Fruit fly (Drosophila melanogaster) whole organism, embryonic: Measurements from ENCODE around the gene CG45002.

Experiments used
- ATbp ChIP-seq: fragments of 200-800 bp; sonication (Bioruptor generic); optimal IDR thresholded peaks from 2 replicates; lab custom pipeline; 2017; ENCODE audit warnings: missing biosample characterization, mild to moderate bottlenecking, missing genetic modification characterization, missing genetic modification reagents
- CG12391 ChIP-seq: fragments of 200-800 bp; sonication (Bioruptor generic); optimal IDR thresholded peaks from 3 replicates; lab custom pipeline; 2018; ENCODE audit warnings: missing biosample characterization, mild to moderate bottlenecking, missing genetic modification characterization, moderate library complexity
- CG13894 ChIP-seq: fragments of 200-800 bp; sonication (Bioruptor generic); optimal IDR thresholded peaks from 3 replicates; lab custom pipeline; 2018; ENCODE audit warnings: missing biosample characterization, mild to moderate bottlenecking, missing genetic modification characterization, moderate library complexity
- CG14050 ChIP-seq: fragments of 200-800 bp; sonication (Bioruptor generic); IDR thresholded peaks from 3 replicates; pipeline ENCODE4 v1.3.6; 2022; ENCODE audit warnings: missing biosample characterization, missing genetic modification characterization
- CG14667 ChIP-seq: fragments of 200-800 bp; sonication (Bioruptor generic); IDR thresholded peaks from 2 replicates; pipeline ENCODE4 v1.3.6; 2022; ENCODE audit warnings: missing biosample characterization, missing genetic modification characterization
- CG15601 ChIP-seq: fragments of 200-800 bp; sonication (Bioruptor generic); optimal IDR thresholded peaks from 3 replicates; lab custom pipeline; 2019; ENCODE audit warnings: missing biosample characterization, mild to moderate bottlenecking, missing genetic modification characterization, moderate library complexity
- CG1602 ChIP-seq: fragments of 200-800 bp; sonication (Bioruptor generic); optimal IDR thresholded peaks from 3 replicates; lab custom pipeline; 2016; ENCODE audit warnings: missing biosample characterization, missing genetic modification characterization
- CG1603 ChIP-seq: fragments of 200-800 bp; sonication (Bioruptor generic); optimal IDR thresholded peaks from 2 replicates; lab custom pipeline; 2019; ENCODE audit warnings: missing biosample characterization, mild to moderate bottlenecking, missing genetic modification characterization, moderate library complexity
- CG17186 ChIP-seq: fragments of 200-800 bp; sonication (Bioruptor generic); optimal IDR thresholded peaks from 3 replicates; lab custom pipeline; 2017; ENCODE audit warnings: missing biosample characterization, missing genetic modification reagents, missing genetic modification characterization
- CG17328 ChIP-seq: fragments of 200-800 bp; sonication (Bioruptor generic); IDR thresholded peaks from 2 replicates; pipeline ENCODE4 v1.3.6; 2022; ENCODE audit warnings: missing biosample characterization, missing genetic modification characterization
- CG18262 ChIP-seq: fragments of 200-800 bp; optimal IDR thresholded peaks from 3 replicates; lab custom pipeline; 2019; ENCODE audit warnings: missing biosample characterization, mild to moderate bottlenecking, missing genetic modification characterization, moderate library complexity
- CG1832 ChIP-seq: fragments of 200-800 bp; sonication (Bioruptor generic); optimal IDR thresholded peaks from 2 replicates; lab custom pipeline; 2017; ENCODE audit warnings: missing biosample characterization, mild to moderate bottlenecking, missing genetic modification characterization, inconsistent platforms
- CG2889 ChIP-seq: fragments of 200-800 bp; sonication (Bioruptor generic); IDR thresholded peaks from 3 replicates; pipeline ENCODE4 v1.3.6; 2022; ENCODE audit warnings: missing biosample characterization, missing genetic modification characterization
- CG34376 ChIP-seq: fragments of 200-800 bp; sonication (Bioruptor generic); optimal IDR thresholded peaks from 2 replicates; lab custom pipeline; 2018; ENCODE audit warnings: missing biosample characterization, mild to moderate bottlenecking, missing genetic modification characterization
- CG3726 ChIP-seq: fragments of 200-800 bp; sonication (Bioruptor generic); IDR thresholded peaks from 3 replicates; pipeline ENCODE4, ENCODE4 v1.3.6; 2022; ENCODE audit warnings: missing biosample characterization, missing genetic modification characterization
- CG42726 ChIP-seq: fragments of 200-800 bp; sonication (Bioruptor generic); IDR thresholded peaks from 2 replicates; pipeline ENCODE4 v1.3.6; 2022; ENCODE audit warnings: missing biosample characterization, missing genetic modification characterization; ENCODE audit not compliant: partially characterized antibody
- CG4707 ChIP-seq: fragments of 200-800 bp; sonication (Bioruptor generic); optimal IDR thresholded peaks from 2 replicates; lab custom pipeline; 2018; ENCODE audit warnings: missing biosample characterization, mild to moderate bottlenecking, missing genetic modification characterization, moderate library complexity
- CG6813 ChIP-seq: fragments of 200-800 bp; sonication (Bioruptor generic); optimal IDR thresholded peaks from 2 replicates; lab custom pipeline; 2017; ENCODE audit warnings: missing biosample characterization, missing genetic modification characterization, mild to moderate bottlenecking, moderate library complexity, missing genetic modification reagents
- CG7745 ChIP-seq: fragments of 200-800 bp; sonication (Bioruptor generic); optimal IDR thresholded peaks from 2 replicates; lab custom pipeline; 2018; ENCODE audit warnings: missing biosample characterization, mild to moderate bottlenecking, missing genetic modification characterization, moderate library complexity
- CG9876 ChIP-seq: fragments of 200-800 bp; sonication (Bioruptor generic); optimal IDR thresholded peaks from 2 replicates; lab custom pipeline; 2016; ENCODE audit warnings: missing biosample characterization, missing genetic modification characterization
- CHES-1-like ChIP-seq: fragments of 200-800 bp; sonication (Bioruptor generic); optimal IDR thresholded peaks from 2 replicates; lab custom pipeline; 2016; ENCODE audit warnings: missing biosample characterization, missing genetic modification characterization
- CoRest ChIP-seq: fragments of 200-800 bp; sonication (Bioruptor generic); optimal IDR thresholded peaks from 3 replicates; lab custom pipeline; 2018; ENCODE audit warnings: missing biosample characterization, mild to moderate bottlenecking, missing genetic modification characterization, moderate library complexity
- Deaf1 ChIP-seq: fragments of 200-800 bp; optimal IDR thresholded peaks from 3 replicates; lab custom pipeline; 2019; ENCODE audit warnings: missing biosample characterization, mild to moderate bottlenecking, missing genetic modification characterization, moderate library complexity
- Dfd ChIP-seq, 2 experiments: fragments of >200 bp; optimal IDR thresholded peaks; 2 replicates each; lab custom pipeline; 2017; ENCODE audit warnings: missing biosample characterization in 2 of 2, missing genetic modification characterization in 2 of 2
- Dip2 ChIP-seq: fragments of 200-800 bp; sonication (Bioruptor generic); IDR thresholded peaks from 2 replicates; pipeline ENCODE4 v1.3.6; 2022; ENCODE audit warnings: missing biosample characterization, missing genetic modification characterization
- Hand ChIP-seq: fragments of 200-800 bp; sonication (Bioruptor generic); optimal IDR thresholded peaks from 2 replicates; lab custom pipeline; 2017; ENCODE audit warnings: mild to moderate bottlenecking, missing biosample characterization, missing genetic modification reagents, missing genetic modification characterization
- HmgD ChIP-seq: fragments of 200-800 bp; sonication (Bioruptor generic); optimal IDR thresholded peaks from 3 replicates; lab custom pipeline; 2016; ENCODE audit warnings: missing biosample characterization, missing genetic modification characterization
- Hr3 ChIP-seq: fragments of 200-800 bp; sonication (Bioruptor generic); optimal IDR thresholded peaks from 3 replicates; lab custom pipeline; 2016; ENCODE audit warnings: missing biosample characterization, missing genetic modification characterization
- Myb ChIP-seq: fragments of 200-800 bp; sonication (Bioruptor generic); optimal IDR thresholded peaks from 2 replicates; lab custom pipeline; 2016; ENCODE audit warnings: missing biosample characterization, missing genetic modification characterization
- NC2β ChIP-seq: fragments of 200-800 bp; sonication (Bioruptor generic); optimal IDR thresholded peaks from 2 replicates; lab custom pipeline; 2016; ENCODE audit warnings: missing biosample characterization, missing genetic modification characterization
- Opbp ChIP-seq: fragments of 200-800 bp; sonication (Bioruptor generic); IDR thresholded peaks from 3 replicates; pipeline ENCODE4 v1.3.6; 2022; ENCODE audit warnings: missing biosample characterization, missing genetic modification characterization; ENCODE audit not compliant: partially characterized antibody
- Tbp ChIP-seq: fragments of >200 bp; optimal IDR thresholded peaks from 2 replicates; lab custom pipeline; 2018; ENCODE audit warnings: missing biosample characterization, missing genetic modification characterization
- Usf ChIP-seq: fragments of 200-800 bp; sonication (Bioruptor generic); optimal IDR thresholded peaks from 2 replicates; lab custom pipeline; 2017; ENCODE audit warnings: missing genotype, missing biosample characterization, missing genetic modification characterization
- Vsx1 ChIP-seq: fragments of 200-800 bp; sonication (Bioruptor generic); optimal IDR thresholded peaks from 2 replicates; lab custom pipeline; 2017; ENCODE audit warnings: missing biosample characterization, mild to moderate bottlenecking, missing genetic modification characterization, missing genetic modification reagents
- YL-1 ChIP-seq: fragments of 200-800 bp; sonication (Bioruptor generic); optimal IDR thresholded peaks from 3 replicates; lab custom pipeline; 2017; ENCODE audit warnings: missing biosample characterization, mild to moderate bottlenecking, missing genetic modification characterization
- caup ChIP-seq: fragments of 200-800 bp; sonication (Bioruptor generic); optimal IDR thresholded peaks from 3 replicates; lab custom pipeline; 2017; ENCODE audit warnings: missing biosample characterization, mild to moderate bottlenecking, missing genetic modification characterization, moderate library complexity; ENCODE audit not compliant: severe bottlenecking
- chif ChIP-seq, 2 experiments: fragments of 200-800 bp; sonication (Bioruptor generic); optimal IDR thresholded peaks; 3 replicates each; lab custom pipeline; 2016; ENCODE audit warnings: missing biosample characterization in 2 of 2, missing genetic modification characterization in 2 of 2
- grn ChIP-seq: fragments of 200-800 bp; sonication (Bioruptor generic); optimal IDR thresholded peaks from 3 replicates; lab custom pipeline; 2017; ENCODE audit warnings: missing biosample characterization, missing genetic modification characterization
- gro ChIP-seq: fragments of 200-800 bp; sonication (Bioruptor generic); optimal IDR thresholded peaks from 2 replicates; lab custom pipeline; 2016; ENCODE audit warnings: missing biosample characterization, missing genetic modification characterization
- mld ChIP-seq: fragments of 200-800 bp; sonication (Bioruptor generic); IDR thresholded peaks from 3 replicates; pipeline ENCODE4 v1.3.6; 2022; ENCODE audit warnings: missing biosample characterization, missing genetic modification characterization; ENCODE audit not compliant: partially characterized antibody
- pfk ChIP-seq: fragments of 200-800 bp; sonication (Bioruptor generic); optimal IDR thresholded peaks from 2 replicates; lab custom pipeline; 2018; ENCODE audit warnings: missing biosample characterization, mild to moderate bottlenecking, missing genetic modification characterization, moderate library complexity
- pita ChIP-seq: fragments of 200-800 bp; sonication (Bioruptor generic); optimal IDR thresholded peaks from 2 replicates; lab custom pipeline; 2017; ENCODE audit warnings: missing biosample characterization, mild to moderate bottlenecking, missing genetic modification characterization
- pnt ChIP-seq: fragments of 200-800 bp; sonication (Bioruptor generic); optimal IDR thresholded peaks from 3 replicates; lab custom pipeline; 2016; ENCODE audit warnings: missing biosample characterization, missing genetic modification characterization
- pros ChIP-seq: fragments of 200-800 bp; sonication (Bioruptor generic); optimal IDR thresholded peaks from 3 replicates; lab custom pipeline; 2019; ENCODE audit warnings: missing biosample characterization, mild to moderate bottlenecking, missing genetic modification characterization, moderate library complexity
- ranshi ChIP-seq: fragments of 200-800 bp; sonication (Bioruptor generic); IDR thresholded peaks from 2 replicates; pipeline ENCODE4 v1.3.6; 2022; ENCODE audit warnings: missing biosample characterization, missing genetic modification characterization
- salm ChIP-seq: fragments of 200-800 bp; sonication (Bioruptor generic); optimal IDR thresholded peaks from 2 replicates; lab custom pipeline; 2018; ENCODE audit warnings: missing biosample characterization, mild to moderate bottlenecking, missing genetic modification characterization
- toy ChIP-seq: fragments of 200-800 bp; sonication (Bioruptor generic); IDR thresholded peaks from 2 replicates; pipeline ENCODE4 v1.3.6; 2022; ENCODE audit warnings: missing biosample characterization, missing genetic modification characterization
- trh ChIP-seq: fragments of 200-800 bp; sonication (Bioruptor generic); optimal IDR thresholded peaks from 2 replicates; lab custom pipeline; 2016; ENCODE audit warnings: missing biosample characterization, missing genetic modification characterization

The CG45002 gene

DNA sequence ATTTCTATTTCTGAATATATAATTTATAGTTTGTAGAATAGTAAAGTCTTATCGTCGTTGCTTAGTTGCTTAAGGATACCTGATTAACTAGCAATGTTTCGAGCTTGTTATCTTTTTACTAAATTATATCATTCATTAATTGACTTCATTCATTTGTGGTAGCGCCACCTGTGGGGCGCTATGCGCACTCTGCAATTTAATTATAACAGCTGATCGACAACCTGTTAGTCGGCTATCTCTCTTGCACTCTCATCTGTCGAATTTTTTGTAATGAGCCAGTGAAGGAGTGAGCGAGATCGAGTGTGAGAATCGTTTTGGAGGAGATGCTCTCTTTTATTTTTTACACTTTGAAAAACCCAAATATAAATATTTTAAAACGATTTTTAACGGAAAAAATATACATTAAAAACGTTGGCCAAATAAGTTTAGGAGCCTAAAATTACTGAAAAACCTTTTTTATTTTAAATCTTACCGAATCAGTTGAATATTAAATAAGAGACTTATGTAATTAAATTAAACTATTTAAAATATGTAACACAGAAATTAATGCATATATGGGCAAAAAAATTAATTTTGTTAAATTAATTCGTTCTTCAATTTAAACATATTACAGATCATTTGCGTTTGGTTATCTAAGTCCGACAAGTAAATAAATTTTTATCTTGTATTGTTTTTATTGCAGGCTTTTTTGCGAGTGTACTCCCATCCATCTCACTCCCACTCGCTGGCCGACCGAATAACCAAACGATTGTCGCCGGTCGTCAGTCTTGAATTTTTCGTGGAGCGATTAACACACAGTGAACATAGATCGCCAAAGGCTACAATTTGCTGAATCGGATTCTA lies 24.8 kb upstream of the CG45002 start, which contains the start of the genes CG16700 and CG4991 (continued):
- peak; percentile 46 for TF ChIP-seq salm (tag; lab: Kevin White, UChicago)
- peak; percentile 73 for TF ChIP-seq CG15601 (tag; lab: Kevin White, UChicago)
- TF ChIP-seq ranshi (GFP tag; lab: Robert Waterston, UW) = peak; percentile 58; the same call in 1 of the 2 replicates
- peak; percentile 59; the same call in 1 of the 2 replicates for TF ChIP-seq CG14667 (GFP tag; lab: Robert Waterston, UW)
- TF ChIP-seq CG4707 (GFP tag; lab: Kevin White, UChicago) = no peak
- TF ChIP-seq CG2889 (GFP tag; lab: Robert Waterston, UW) = no peak
- peak; percentile 93 for TF ChIP-seq CoRest (tag; lab: Kevin White, UChicago)
- TF ChIP-seq mld (GFP tag; lab: Robert Waterston, UW) = no peak
- TF ChIP-seq Opbp (GFP tag; lab: Robert Waterston, UW) = no peak
- peak; percentile 39 for TF ChIP-seq ATbp (GFP tag; lab: Kevin White, UChicago)
- peak; percentile 81 for TF ChIP-seq Usf (GFP tag; lab: Kevin White, UChicago)
- TF ChIP-seq CG3726 = no peak
- TF ChIP-seq chif (GFP tag; optimal IDR thresholded peaks at IDR 0.05; lab: Kevin White, UChicago) = peak in 1 of 2 experiments; percentile 20
- 0 out of 2 replicates have a peak, but pooled peaks have one; percentile 21 for TF ChIP-seq CG17328
- TF ChIP-seq Myb (GFP tag; lab: Kevin White, UChicago) = no peak
- no peak for TF ChIP-seq CG42726
- TF ChIP-seq CG12391 (tag; lab: Kevin White, UChicago) = peak; percentile 87
- peak; percentile 50 for TF ChIP-seq CG13894
- TF ChIP-seq YL-1 (GFP tag; lab: Kevin White, UChicago) = peak; percentile 20
- TF ChIP-seq CG1832 (GFP tag; lab: Kevin White, UChicago) = peak; percentile 50
- no peak for TF ChIP-seq HmgD
- no peak for TF ChIP-seq NC2β (GFP tag; lab: Kevin White, UChicago)
- TF ChIP-seq CG18262 (tag; lab: Kevin White, UChicago) = peak; percentile 95
- TF ChIP-seq CG7745 = no peak
- TF ChIP-seq CG1603 (tag; lab: Kevin White, UChicago) = no peak
- peak; percentile 67 for TF ChIP-seq Hand (GFP tag; lab: Kevin White, UChicago)
- TF ChIP-seq CG34376 (GFP tag; lab: Kevin White, UChicago) = no peak
- peak; percentile 12 for TF ChIP-seq trh (GFP tag; lab: Kevin White, UChicago)
- no peak for TF ChIP-seq pnt
- no peak for TF ChIP-seq CG9876 (GFP tag; lab: Kevin White, UChicago)
- peak; percentile 78 for TF ChIP-seq CG1602 (GFP tag; lab: Kevin White, UChicago)
- 0 out of 2 replicates have a peak, but pooled peaks have one; percentile 27 for TF ChIP-seq toy (GFP tag; lab: Robert Waterston, UW)
- TF ChIP-seq Deaf1 (tag; lab: Kevin White, UChicago) = peak; percentile 71
- TF ChIP-seq grn (GFP tag; lab: Kevin White, UChicago) = no peak
- TF ChIP-seq caup = peak; percentile 66
- TF ChIP-seq Tbp (GFP tag; lab: Kevin White, UChicago) = no peak
- no peak for TF ChIP-seq Dip2 (GFP tag; lab: Robert Waterston, UW)
- no peak; the same call in 2 of the 3 replicates for TF ChIP-seq CG14050 (GFP tag; lab: Robert Waterston, UW)
- no peak for TF ChIP-seq gro (GFP tag; lab: Kevin White, UChicago)
- TF ChIP-seq Hr3 (GFP tag; lab: Kevin White, UChicago) = peak; percentile 86
- no peak for TF ChIP-seq CG17186 (GFP tag; lab: Kevin White, UChicago)
- no peak for TF ChIP-seq pita (GFP tag; lab: Kevin White, UChicago)
- TF ChIP-seq CHES-1-like (GFP tag; lab: Kevin White, UChicago) = no peak
- TF ChIP-seq Dfd (GFP tag; optimal IDR thresholded peaks at IDR 0.05; lab: Kevin White, UChicago) = no peak
- no peak for TF ChIP-seq pfk
- TF ChIP-seq pros (GFP tag; lab: Kevin White, UChicago) = no peak
- peak; percentile 29 for TF ChIP-seq Vsx1 (GFP tag; lab: Kevin White, UChicago)
- TF ChIP-seq CG6813 (GFP tag; lab: Kevin White, UChicago) = peak; percentile 66
